Worm (Caenorhabditis elegans) whole organism, L4 larva: ENCODE data around the gene Y67D8C.2.
A peak's percentile ranks its signal among the peaks of the same experiment; 100 is the strongest.

ENCODE experiments used
- T26A8.4 ChIP-seq: fragments of 200-800 bp; sonication (Bioruptor generic); IDR thresholded peaks from 2 replicates; pipeline ENCODE4 v1.3.6; 2022; ENCODE audit warnings: missing genetic modification characterization, missing compliant biosample characterization
- Y105C5A.15 ChIP-seq: fragments of 200-800 bp; sonication (Bioruptor generic); IDR thresholded peaks from 2 replicates; pipeline ENCODE4 v1.3.6; 2022; ENCODE audit warnings: missing genetic modification characterization, missing compliant biosample characterization
- Y48G9A.11 ChIP-seq: fragments of 200-800 bp; sonication (Bioruptor generic); IDR thresholded peaks from 2 replicates; pipeline ENCODE4 v1.3.6; 2022; ENCODE audit warnings: missing genetic modification reagents, missing genetic modification characterization, missing compliant biosample characterization
- Y75B8A.6 ChIP-seq: fragments of 200-800 bp; sonication (Bioruptor generic); IDR thresholded peaks from 2 replicates; pipeline ENCODE4 v1.3.6; 2022; ENCODE audit warnings: missing genetic modification reagents, missing genetic modification characterization, missing compliant biosample characterization
- ZK546.5 ChIP-seq, 2 experiments: sonication (generic microtip); optimal IDR thresholded peaks; 2 replicates each; lab custom pipeline; 2017; ENCODE audit warnings: missing biosample characterization in 2 of 2, missing genetic modification characterization in 2 of 2
- ama-1 ChIP-seq: fragments of 150-350 bp; optimal IDR thresholded peaks from 2 replicates; lab custom pipeline; 2014; ENCODE audit warnings: inconsistent platforms, mixed read lengths
- ceh-32 ChIP-seq: sonication (generic microtip); optimal IDR thresholded peaks from 2 replicates; lab custom pipeline; 2016; ENCODE audit warnings: mild to moderate bottlenecking, missing genetic modification characterization, missing compliant biosample characterization; ENCODE audit not compliant: poor library complexity
- ceh-44 ChIP-seq: fragments of 200-800 bp; sonication (Bioruptor generic); IDR thresholded peaks from 2 replicates; pipeline ENCODE4 v1.3.6; 2022; ENCODE audit warnings: missing genetic modification reagents, missing genetic modification characterization, missing compliant biosample characterization
- dmd-8 ChIP-seq: fragments of 200-800 bp; sonication (Bioruptor generic); IDR thresholded peaks from 2 replicates; pipeline ENCODE4 v1.3.6; 2022; ENCODE audit warnings: missing genetic modification characterization, missing compliant biosample characterization
- duxl-1 ChIP-seq: sonication (generic microtip); optimal IDR thresholded peaks from 2 replicates; lab custom pipeline; 2016; ENCODE audit warnings: mild to moderate bottlenecking, missing genetic modification characterization, moderate library complexity, missing compliant biosample characterization; ENCODE audit not compliant: poor library complexity
- dve-1 ChIP-seq: sonication (generic microtip); optimal IDR thresholded peaks from 2 replicates; lab custom pipeline; 2017; ENCODE audit warnings: antibody characterized with exemption, mild to moderate bottlenecking, missing genetic modification characterization, missing compliant biosample characterization; ENCODE audit not compliant: insufficient read depth
- hif-1 ChIP-seq, 2 experiments: sonication (generic microtip); optimal IDR thresholded peaks; 2 replicates each; lab custom pipeline; 2016 to 2017; ENCODE audit warnings: missing compliant biosample characterization in 2 of 2, missing genetic modification characterization in 2 of 2, missing genetic modification reagents in 2 of 2, missing genotype in 2 of 2, mild to moderate bottlenecking in 1 of 2
- hlh-30 ChIP-seq: sonication (generic microtip); optimal IDR thresholded peaks from 2 replicates; lab custom pipeline; 2017; ENCODE audit warnings: antibody characterized with exemption, mild to moderate bottlenecking, missing genetic modification characterization, missing compliant biosample characterization; ENCODE audit not compliant: insufficient read depth
- lin-1 ChIP-seq: fragments of 200-800 bp; sonication (Bioruptor generic); IDR thresholded peaks from 2 replicates; pipeline ENCODE4 v1.3.6; 2022; ENCODE audit warnings: missing genetic modification reagents, missing genetic modification characterization, missing compliant biosample characterization
- lin-29 ChIP-seq: fragments of 200-800 bp; sonication (Bioruptor generic); IDR thresholded peaks from 2 replicates; pipeline ENCODE4 v1.3.6; 2022; ENCODE audit warnings: missing genetic modification reagents, missing genetic modification characterization, missing compliant biosample characterization
- lir-3 ChIP-seq: sonication (generic microtip); optimal IDR thresholded peaks from 2 replicates; lab custom pipeline; 2016; ENCODE audit warnings: mild to moderate bottlenecking, missing genetic modification characterization, missing compliant biosample characterization
- lsy-2 ChIP-seq, 2 experiments: fragments of 150-350 bp in 1 of 2; sonication (generic microtip) in 1 of 2; optimal IDR thresholded peaks; 2 replicates each; lab custom pipeline; 2014 to 2017; ENCODE audit warnings: missing biosample characterization in 2 of 2, missing genetic modification characterization in 2 of 2
- madf-5 ChIP-seq, 2 experiments: fragments of 200-800 bp; sonication (Bioruptor generic); IDR thresholded peaks; 2 replicates each; pipeline ENCODE4 v1.3.6; 2022; ENCODE audit warnings: missing compliant biosample characterization in 2 of 2, missing genetic modification characterization in 2 of 2
- mdt-29 ChIP-seq: fragments of 200-800 bp; sonication (Bioruptor generic); IDR thresholded peaks from 2 replicates; pipeline ENCODE4 v1.3.6; 2022; ENCODE audit warnings: missing genetic modification reagents, missing genetic modification characterization, missing compliant biosample characterization
- mes-2 ChIP-seq: sonication (generic microtip); optimal IDR thresholded peaks from 2 replicates; lab custom pipeline; 2016; ENCODE audit warnings: missing genotype, mild to moderate bottlenecking, missing genetic modification characterization, missing compliant biosample characterization; ENCODE audit not compliant: poor library complexity, severe bottlenecking
- mxl-2 ChIP-seq: fragments of 200-800 bp; sonication (Bioruptor generic); conservative IDR thresholded peaks from 2 replicates; pipeline ENCODE4 v1.3.6; 2022; ENCODE audit warnings: missing genetic modification reagents, missing genetic modification characterization, missing compliant biosample characterization
- mxl-3 ChIP-seq: fragments of 200-800 bp; sonication (Bioruptor generic); optimal IDR thresholded peaks from 2 replicates; lab custom pipeline; 2018; ENCODE audit warnings: mild to moderate bottlenecking, missing genetic modification characterization, missing compliant biosample characterization
- nhr-10 ChIP-seq: fragments of 150-350 bp; optimal IDR thresholded peaks from 2 replicates; lab custom pipeline; 2014; ENCODE audit warnings: missing biosample characterization, missing genetic modification characterization
- nhr-102 ChIP-seq: sonication (generic microtip); optimal IDR thresholded peaks from 2 replicates; lab custom pipeline; 2016; ENCODE audit warnings: mild to moderate bottlenecking, missing genetic modification characterization, moderate library complexity, missing compliant biosample characterization
- nhr-42 ChIP-seq: fragments of 200-800 bp; sonication (Bioruptor generic); IDR thresholded peaks from 2 replicates; pipeline ENCODE4 v1.3.6; 2022; ENCODE audit warnings: missing genetic modification characterization, missing compliant biosample characterization
- nhr-48 ChIP-seq: sonication (generic microtip); optimal IDR thresholded peaks from 2 replicates; lab custom pipeline; 2016; ENCODE audit warnings: mild to moderate bottlenecking, missing genetic modification characterization, missing compliant biosample characterization
- nhr-6 ChIP-seq: fragments of 150-350 bp; optimal IDR thresholded peaks from 2 replicates; lab custom pipeline; 2014; ENCODE audit warnings: missing biosample characterization, missing genetic modification characterization
- nhr-76 ChIP-seq: fragments of 150-350 bp; optimal IDR thresholded peaks from 2 replicates; lab custom pipeline; 2014; ENCODE audit warnings: missing biosample characterization, missing genetic modification characterization
- nhr-77 ChIP-seq: fragments of 150-350 bp; optimal IDR thresholded peaks from 2 replicates; lab custom pipeline; 2014; ENCODE audit warnings: missing biosample characterization, missing genetic modification characterization
- set-16 ChIP-seq: fragments of 200-800 bp; sonication (Bioruptor generic); IDR thresholded peaks from 2 replicates; pipeline ENCODE4 v1.3.6; 2022; ENCODE audit warnings: missing genetic modification reagents, missing genetic modification characterization, missing compliant biosample characterization
- snpc-4 ChIP-seq: fragments of 150-350 bp; optimal IDR thresholded peaks from 2 replicates; lab custom pipeline; 2014; ENCODE audit warnings: missing biosample characterization, missing genetic modification characterization
- tra-1 ChIP-seq: fragments of 200-800 bp; sonication (Bioruptor generic); IDR thresholded peaks from 2 replicates; pipeline ENCODE4 v1.3.6; 2022; ENCODE audit warnings: missing genetic modification reagents, missing genetic modification characterization, missing compliant biosample characterization
- unc-130 ChIP-seq: sonication (generic microtip); optimal IDR thresholded peaks from 2 replicates; lab custom pipeline; 2016; ENCODE audit warnings: missing genetic modification reagents, missing genetic modification characterization, missing compliant biosample characterization
- vab-7 ChIP-seq: fragments of 200-800 bp; sonication (Bioruptor generic); IDR thresholded peaks from 2 replicates; pipeline ENCODE4 v1.3.6; 2022; ENCODE audit warnings: missing genetic modification reagents, missing genetic modification characterization, missing compliant biosample characterization
- zag-1 ChIP-seq: fragments of 150-350 bp; optimal IDR thresholded peaks from 2 replicates; lab custom pipeline; 2014; ENCODE audit warnings: missing biosample characterization, missing genetic modification characterization
- zfp-2 ChIP-seq: sonication (generic microtip); optimal IDR thresholded peaks from 2 replicates; lab custom pipeline; 2016; ENCODE audit warnings: mild to moderate bottlenecking, missing genetic modification characterization, missing compliant biosample characterization
- zfp-3 ChIP-seq: fragments of 200-800 bp; sonication (Bioruptor generic); conservative IDR thresholded peaks from 2 replicates; pipeline ENCODE4 v1.3.6; 2022; ENCODE audit warnings: missing genetic modification reagents, missing genetic modification characterization, missing compliant biosample characterization
- zip-2 ChIP-seq: fragments of 150-350 bp; optimal IDR thresholded peaks from 2 replicates; lab custom pipeline; 2014; ENCODE audit warnings: missing biosample characterization, missing genetic modification characterization
- ztf-7 ChIP-seq: fragments of 150-350 bp; optimal IDR thresholded peaks from 2 replicates; lab custom pipeline; 2014; ENCODE audit warnings: missing biosample characterization, missing genetic modification characterization

Gene Y67D8C.2

ce11 chrIV:3050054-3050990 lies 21.8 kb upstream of the Y67D8C.2 start, which contains the start of gene eel-1 (continued):
- peak; percentile 98 to 99 for TF ChIP-seq lsy-2 (tag; optimal IDR thresholded peaks at IDR 0.05; lab: Kevin White, UChicago)
- peak in 1 of 2 experiments; percentile 35 for TF ChIP-seq ZK546.5 (tag; optimal IDR thresholded peaks at IDR 0.05; lab: Kevin White, UChicago)
- peak; percentile 91 for TF ChIP-seq mxl-2 (GFP tag; lab: Robert Waterston, UW)
- peak; percentile 84 for TF ChIP-seq dve-1
- peak; percentile 44 for TF ChIP-seq ama-1 (lab: Kevin White, UChicago)
- peak; percentile 88 for TF ChIP-seq duxl-1 (tag; lab: Kevin White, UChicago)
- TF ChIP-seq dmd-8 (GFP tag; lab: Robert Waterston, UW) = peak; percentile 92
- peak; percentile 73 for TF ChIP-seq lir-3 (tag; lab: Kevin White, UChicago)
- peak; percentile 100 for TF ChIP-seq ceh-44 (GFP tag; lab: Robert Waterston, UW)
- peak; percentile 47 for TF ChIP-seq ceh-32 (tag; lab: Kevin White, UChicago)
- TF ChIP-seq set-16 (GFP tag; lab: Robert Waterston, UW) = peak; percentile 81
- TF ChIP-seq ztf-7 (tag; lab: Kevin White, UChicago) = peak; percentile 45
- peak; percentile 95 for TF ChIP-seq lin-29 (GFP tag; lab: Robert Waterston, UW)
- peak; percentile 47 for TF ChIP-seq nhr-6 (tag; lab: Kevin White, UChicago)
- peak; percentile 97 for TF ChIP-seq unc-130 (GFP tag; lab: Kevin White, UChicago)
- peak; percentile 97 for TF ChIP-seq nhr-42 (GFP tag; lab: Robert Waterston, UW)
- peak; percentile 53 to 85 for TF ChIP-seq hif-1 (tag; optimal IDR thresholded peaks at IDR 0.05; lab: Kevin White, UChicago)
- TF ChIP-seq nhr-10 (tag; lab: Kevin White, UChicago) = peak; percentile 75
- peak; percentile 82 for TF ChIP-seq zfp-2 (tag; lab: Kevin White, UChicago)
- TF ChIP-seq hlh-30 (tag; lab: Kevin White, UChicago) = peak; percentile 89
- TF ChIP-seq zfp-3 (GFP tag; lab: Robert Waterston, UW) = peak; percentile 98
- peak; percentile 98 for TF ChIP-seq mes-2 (tag; lab: Kevin White, UChicago)
- peak; percentile 53 for TF ChIP-seq nhr-77 (tag; lab: Kevin White, UChicago)
- TF ChIP-seq T26A8.4 (GFP tag; lab: Robert Waterston, UW) = peak; percentile 98
- peak; percentile 96 for TF ChIP-seq Y105C5A.15 (GFP tag; lab: Robert Waterston, UW)
- peak; percentile 90 for TF ChIP-seq nhr-102 (tag; lab: Kevin White, UChicago)
- peak; percentile 52 for TF ChIP-seq zip-2 (tag; lab: Kevin White, UChicago)
- TF ChIP-seq Y75B8A.6 (GFP tag; lab: Robert Waterston, UW) = peak; percentile 98
- TF ChIP-seq lin-1 (GFP tag; lab: Robert Waterston, UW) = peak; percentile 98
- TF ChIP-seq tra-1 (GFP tag; lab: Robert Waterston, UW) = peak; percentile 100
- TF ChIP-seq mdt-29 = peak; percentile 96
- peak; percentile 100 for TF ChIP-seq vab-7 (GFP tag; lab: Robert Waterston, UW)
- peak; percentile 82 for TF ChIP-seq nhr-48 (tag; lab: Kevin White, UChicago)
- peak; percentile 91 for TF ChIP-seq mxl-3 (GFP tag; lab: Kevin White, UChicago)

- no peak for TF ChIP-seq nhr-76 (tag; lab: Kevin White, UChicago)
- no peak for TF ChIP-seq duxl-1 (tag; lab: Kevin White, UChicago)
- TF ChIP-seq T26A8.4 (GFP tag; lab: Robert Waterston, UW) = no peak
- no peak for TF ChIP-seq mxl-3 (GFP tag; lab: Kevin White, UChicago)
- TF ChIP-seq Y48G9A.11 (GFP tag; lab: Robert Waterston, UW) = no peak
- no peak for TF ChIP-seq zag-1 (tag; lab: Kevin White, UChicago)
- no peak for TF ChIP-seq mdt-29
- no peak for TF ChIP-seq nhr-77 (tag; lab: Kevin White, UChicago)
- TF ChIP-seq madf-5 (GFP tag; IDR thresholded peaks at IDR 0.05; lab: Robert Waterston, UW) = no peak
- no peak for TF ChIP-seq Y75B8A.6 (GFP tag; lab: Robert Waterston, UW)
- TF ChIP-seq snpc-4 (tag; lab: Kevin White, UChicago) = no peak
Observed at ce11 chrIV:3053428-3053827, 18.7 kb upstream of the Y67D8C.2 start, which contains the start of gene ivph-3. Gene ivph-3, plus strand, starts transcription at chrIV:3053728.
